Worm (Caenorhabditis elegans): ENCODE measurements around the gene emc-2.

emc-2 gene

ce11 chrII:1329887-1330286, 24.0 kb upstream of the emc-2 start:
- TF ChIP-seq ham-2 (GFP tag; optimal IDR thresholded peaks at IDR 0.05) (no peak), flh-1 (GFP tag; optimal IDR thresholded peaks at IDR 0.05) (no peak)

- TF ChIP-seq pha-4 (tag; optimal IDR thresholded peaks at IDR 0.05) (no peak), nhr-28 (tag; optimal IDR thresholded peaks at IDR 0.05) (no peak), sem-2 (GFP tag; optimal IDR thresholded peaks at IDR 0.05) (no peak), lin-32 (GFP tag; optimal IDR thresholded peaks at IDR 0.05) (no peak), nhr-76 (tag; optimal IDR thresholded peaks at IDR 0.05) (no peak), ces-1 (GFP tag; optimal IDR thresholded peaks at IDR 0.05) (no peak), tbx-8 (GFP tag; optimal IDR thresholded peaks at IDR 0.05) (no peak), blmp-1 (tag; optimal IDR thresholded peaks at IDR 0.05) (no peak), mep-1 (tag; optimal IDR thresholded peaks at IDR 0.05) (no peak), unc-39 (tag; optimal IDR thresholded peaks at IDR 0.05) (no peak), cnd-1 (tag; optimal IDR thresholded peaks at IDR 0.05) (no peak), mls-2 (tag; optimal IDR thresholded peaks at IDR 0.05) (no peak), lin-13 (tag; optimal IDR thresholded peaks at IDR 0.05) (no peak), flh-1 (GFP tag; optimal IDR thresholded peaks at IDR 0.05) (no peak), nhr-2 (tag; optimal IDR thresholded peaks at IDR 0.05) (no peak)
Measured at ce11 chrII:1326689-1327088, 20.8 kb upstream of the emc-2 start, which contains the start of gene jip-1. Gene jip-1, plus strand, starts transcription at chrII:1326989.

ce11 chrII:1325604-1326003, 19.7 kb upstream of the emc-2 start:
- no peak for TF ChIP-seq unc-39 (tag; optimal IDR thresholded peaks at IDR 0.05)
- TF ChIP-seq drap-1 (GFP tag; optimal IDR thresholded peaks at IDR 0.05): no peak
- no peak for TF ChIP-seq mep-1 (tag; optimal IDR thresholded peaks at IDR 0.05)
- TF ChIP-seq ces-1 (GFP tag; optimal IDR thresholded peaks at IDR 0.05): no peak
- no peak for TF ChIP-seq ztf-11 (tag; optimal IDR thresholded peaks at IDR 0.05)
- TF ChIP-seq bed-3 (GFP tag; optimal IDR thresholded peaks at IDR 0.05): no peak
- TF ChIP-seq ham-2 (GFP tag; optimal IDR thresholded peaks at IDR 0.05): no peak
- TF ChIP-seq blmp-1 (tag; optimal IDR thresholded peaks at IDR 0.05): no peak
- no peak for TF ChIP-seq hlh-1 (tag; optimal IDR thresholded peaks at IDR 0.05)
- no peak for TF ChIP-seq lin-32 (GFP tag; optimal IDR thresholded peaks at IDR 0.05)
- no peak for TF ChIP-seq lin-13 (tag; optimal IDR thresholded peaks at IDR 0.05)
- no peak for TF ChIP-seq nhr-12 (tag; optimal IDR thresholded peaks at IDR 0.05)
- no peak for TF ChIP-seq mab-5 (tag; optimal IDR thresholded peaks at IDR 0.05)
- no peak for TF ChIP-seq ceh-83 (GFP tag; optimal IDR thresholded peaks at IDR 0.05)
- no peak for TF ChIP-seq M03D4.4 (tag; optimal IDR thresholded peaks at IDR 0.05)
- no peak for TF ChIP-seq nhr-76 (tag; optimal IDR thresholded peaks at IDR 0.05)

ce11 chrII:1324017-1324416, 18.1 kb upstream of the emc-2 start:
- TF ChIP-seq elt-1 (tag; optimal IDR thresholded peaks at IDR 0.05; ENCODE audit: borderline replicate concordance, insufficient read depth) (no peak), snpc-4 (tag; optimal IDR thresholded peaks at IDR 0.05) (no peak), blmp-1 (tag; optimal IDR thresholded peaks at IDR 0.05) (no peak), ces-1 (GFP tag; optimal IDR thresholded peaks at IDR 0.05) (peak; percentile 75)

ce11 chrII:1323190-1323651, 17.3 kb upstream of the emc-2 start:
- TF ChIP-seq blmp-1 (tag; optimal IDR thresholded peaks at IDR 0.05): no peak
- no peak for TF ChIP-seq unc-39 (tag; optimal IDR thresholded peaks at IDR 0.05)
- no peak for TF ChIP-seq elt-1 (tag; optimal IDR thresholded peaks at IDR 0.05; ENCODE audit: borderline replicate concordance, insufficient read depth)
- TF ChIP-seq hlh-1 (tag; optimal IDR thresholded peaks at IDR 0.05): no peak
- no peak for TF ChIP-seq pha-4 (tag; optimal IDR thresholded peaks at IDR 0.05)
- no peak for TF ChIP-seq nhr-76 (tag; optimal IDR thresholded peaks at IDR 0.05)
- TF ChIP-seq nhr-237 (tag; optimal IDR thresholded peaks at IDR 0.05): no peak
- no peak for TF ChIP-seq ceh-43 (GFP tag; optimal IDR thresholded peaks at IDR 0.05)
- no peak for TF ChIP-seq ceh-39 (tag; optimal IDR thresholded peaks at IDR 0.05)
- peak; percentile 20 for TF ChIP-seq lsy-2 (tag; optimal IDR thresholded peaks at IDR 0.05)
- TF ChIP-seq M03D4.4 (tag; optimal IDR thresholded peaks at IDR 0.05): no peak
- TF ChIP-seq bed-3 (GFP tag; optimal IDR thresholded peaks at IDR 0.05): no peak
- no peak for TF ChIP-seq lin-32 (GFP tag; optimal IDR thresholded peaks at IDR 0.05)
- no peak for TF ChIP-seq sem-2 (GFP tag; optimal IDR thresholded peaks at IDR 0.05)
- TF ChIP-seq nhr-2 (tag; optimal IDR thresholded peaks at IDR 0.05): no peak
- no peak for TF ChIP-seq mep-1 (tag; optimal IDR thresholded peaks at IDR 0.05)
- TF ChIP-seq flh-1 (GFP tag; optimal IDR thresholded peaks at IDR 0.05): no peak
- TF ChIP-seq zip-8 (tag; optimal IDR thresholded peaks at IDR 0.05): no peak
- no peak for TF ChIP-seq tbx-8 (GFP tag; optimal IDR thresholded peaks at IDR 0.05)
- no peak for TF ChIP-seq unc-62 (GFP tag; optimal IDR thresholded peaks at IDR 0.05)
- TF ChIP-seq ceh-83 (GFP tag; optimal IDR thresholded peaks at IDR 0.05): no peak
- TF ChIP-seq ham-2 (GFP tag; optimal IDR thresholded peaks at IDR 0.05): no peak
- peak; percentile 97 for TF ChIP-seq ces-1 (GFP tag; optimal IDR thresholded peaks at IDR 0.05)
- TF ChIP-seq sptf-1 (tag; optimal IDR thresholded peaks at IDR 0.05): no peak
- no peak for TF ChIP-seq mab-5 (tag; optimal IDR thresholded peaks at IDR 0.05)
- peak; percentile 58 for TF ChIP-seq mls-2 (tag; optimal IDR thresholded peaks at IDR 0.05)
- TF ChIP-seq cnd-1 (tag; optimal IDR thresholded peaks at IDR 0.05): no peak
- peak; percentile 13 for TF ChIP-seq drap-1 (GFP tag; optimal IDR thresholded peaks at IDR 0.05)
- TF ChIP-seq nhr-28 (tag; optimal IDR thresholded peaks at IDR 0.05): no peak
- TF ChIP-seq lin-13 (tag; optimal IDR thresholded peaks at IDR 0.05): no peak
- TF ChIP-seq nhr-12 (tag; optimal IDR thresholded peaks at IDR 0.05): no peak
